Worm (Caenorhabditis elegans) whole organism, L4 larva: ENCODE measurements around the gene C12D12.1.

ENCODE experiments used
- F44E2.7 ChIP-seq: fragments of 200-800 bp; sonication (Bioruptor generic); IDR thresholded peaks from 2 replicates; pipeline ENCODE4 v2.1.2; 2022; ENCODE audit warnings: missing genetic modification characterization, missing compliant biosample characterization
- Y75B8A.6 ChIP-seq: fragments of 200-800 bp; sonication (Bioruptor generic); IDR thresholded peaks from 2 replicates; pipeline ENCODE4 v1.3.6; 2022; ENCODE audit warnings: missing genetic modification reagents, missing genetic modification characterization, missing compliant biosample characterization
- ZK546.5 ChIP-seq, 2 experiments: sonication (generic microtip); optimal IDR thresholded peaks; 2 replicates each; lab custom pipeline; 2017; ENCODE audit warnings: missing biosample characterization in 2 of 2, missing genetic modification characterization in 2 of 2
- aha-1 ChIP-seq: fragments of 150-350 bp; peaks from one replicate; lab custom pipeline; 2014; ENCODE audit warnings: missing biosample characterization, missing genetic modification characterization
- arid-1 ChIP-seq: fragments of 200-800 bp; sonication (Bioruptor generic); conservative IDR thresholded peaks from 2 replicates; pipeline ENCODE4 v1.3.6; 2022; ENCODE audit warnings: missing genetic modification reagents, missing genetic modification characterization, missing compliant biosample characterization
- ceh-32 ChIP-seq: sonication (generic microtip); optimal IDR thresholded peaks from 2 replicates; lab custom pipeline; 2016; ENCODE audit warnings: mild to moderate bottlenecking, missing genetic modification characterization, missing compliant biosample characterization; ENCODE audit not compliant: poor library complexity
- daf-16 ChIP-seq, 3 experiments: sonication (generic microtip); optimal IDR thresholded peaks; 2 replicates each; lab custom pipeline; 2016 to 2017; ENCODE audit warnings: missing genetic modification characterization in 3 of 3, missing genetic modification reagents in 3 of 3, mild to moderate bottlenecking in 2 of 3, missing compliant biosample characterization in 2 of 3, missing biosample characterization in 1 of 3, moderate library complexity in 1 of 3
- daf-8 ChIP-seq: fragments of 200-800 bp; sonication (Bioruptor generic); IDR thresholded peaks from 2 replicates; pipeline ENCODE4 v1.3.6; 2022; ENCODE audit warnings: missing genetic modification characterization, missing compliant biosample characterization
- dmd-6 ChIP-seq: fragments of 200-800 bp; sonication (Bioruptor generic); IDR thresholded peaks from 2 replicates; pipeline ENCODE4 v1.3.6; 2022; ENCODE audit warnings: missing genetic modification reagents, missing genetic modification characterization, missing compliant biosample characterization
- duxl-1 ChIP-seq: sonication (generic microtip); optimal IDR thresholded peaks from 2 replicates; lab custom pipeline; 2016; ENCODE audit warnings: mild to moderate bottlenecking, missing genetic modification characterization, moderate library complexity, missing compliant biosample characterization; ENCODE audit not compliant: poor library complexity
- dve-1 ChIP-seq: sonication (generic microtip); optimal IDR thresholded peaks from 2 replicates; lab custom pipeline; 2017; ENCODE audit warnings: antibody characterized with exemption, mild to moderate bottlenecking, missing genetic modification characterization, missing compliant biosample characterization; ENCODE audit not compliant: insufficient read depth
- fos-1 ChIP-seq: fragments of 150-350 bp; optimal IDR thresholded peaks from 2 replicates; lab custom pipeline; 2014; ENCODE audit warnings: missing biosample characterization, missing genetic modification characterization
- hlh-11 ChIP-seq: fragments of 200-800 bp; sonication (Bioruptor generic); optimal IDR thresholded peaks from 2 replicates; lab custom pipeline; 2018; ENCODE audit warnings: mild to moderate bottlenecking, missing genetic modification characterization, missing compliant biosample characterization
- hlh-30 ChIP-seq: sonication (generic microtip); optimal IDR thresholded peaks from 2 replicates; lab custom pipeline; 2017; ENCODE audit warnings: antibody characterized with exemption, mild to moderate bottlenecking, missing genetic modification characterization, missing compliant biosample characterization; ENCODE audit not compliant: insufficient read depth
- lin-29 ChIP-seq: fragments of 200-800 bp; sonication (Bioruptor generic); IDR thresholded peaks from 2 replicates; pipeline ENCODE4 v1.3.6; 2022; ENCODE audit warnings: missing genetic modification reagents, missing genetic modification characterization, missing compliant biosample characterization
- madf-5 ChIP-seq, 2 experiments: fragments of 200-800 bp; sonication (Bioruptor generic); IDR thresholded peaks; 2 replicates each; pipeline ENCODE4 v1.3.6; 2022; ENCODE audit warnings: missing compliant biosample characterization in 2 of 2, missing genetic modification characterization in 2 of 2
- mes-2 ChIP-seq: sonication (generic microtip); optimal IDR thresholded peaks from 2 replicates; lab custom pipeline; 2016; ENCODE audit warnings: missing genotype, mild to moderate bottlenecking, missing genetic modification characterization, missing compliant biosample characterization; ENCODE audit not compliant: poor library complexity, severe bottlenecking
- mxl-3 ChIP-seq: fragments of 200-800 bp; sonication (Bioruptor generic); optimal IDR thresholded peaks from 2 replicates; lab custom pipeline; 2018; ENCODE audit warnings: mild to moderate bottlenecking, missing genetic modification characterization, missing compliant biosample characterization
- nhr-10 ChIP-seq: fragments of 150-350 bp; optimal IDR thresholded peaks from 2 replicates; lab custom pipeline; 2014; ENCODE audit warnings: missing biosample characterization, missing genetic modification characterization
- nhr-28 ChIP-seq: fragments of 150-350 bp; optimal IDR thresholded peaks from 2 replicates; lab custom pipeline; 2014; ENCODE audit warnings: missing biosample characterization, missing genetic modification characterization
- nhr-41 ChIP-seq: fragments of 200-800 bp; sonication (Bioruptor generic); IDR thresholded peaks from 2 replicates; pipeline ENCODE4 v1.3.6; 2022; ENCODE audit warnings: missing genetic modification reagents, missing genetic modification characterization, missing compliant biosample characterization
- nhr-42 ChIP-seq: fragments of 200-800 bp; sonication (Bioruptor generic); IDR thresholded peaks from 2 replicates; pipeline ENCODE4 v1.3.6; 2022; ENCODE audit warnings: missing genetic modification characterization, missing compliant biosample characterization
- nhr-77 ChIP-seq: fragments of 150-350 bp; optimal IDR thresholded peaks from 2 replicates; lab custom pipeline; 2014; ENCODE audit warnings: missing biosample characterization, missing genetic modification characterization
- php-3 ChIP-seq: fragments of 200-800 bp; sonication (Bioruptor generic); IDR thresholded peaks from 2 replicates; pipeline ENCODE4 v1.3.6; 2022; ENCODE audit warnings: missing genetic modification reagents, missing genetic modification characterization, missing compliant biosample characterization
- pqm-1 ChIP-seq: sonication (generic microtip); optimal IDR thresholded peaks from 2 replicates; lab custom pipeline; 2017; ENCODE audit warnings: missing biosample characterization, missing genetic modification characterization
- spr-3 ChIP-seq: fragments of 200-800 bp; sonication (Bioruptor generic); optimal IDR thresholded peaks from 2 replicates; lab custom pipeline; 2018; ENCODE audit warnings: mild to moderate bottlenecking, missing genetic modification characterization, missing compliant biosample characterization
- unc-130 ChIP-seq: sonication (generic microtip); optimal IDR thresholded peaks from 2 replicates; lab custom pipeline; 2016; ENCODE audit warnings: missing genetic modification reagents, missing genetic modification characterization, missing compliant biosample characterization
- unc-39 ChIP-seq: sonication (generic microtip); optimal IDR thresholded peaks from 2 replicates; lab custom pipeline; 2017; ENCODE audit warnings: missing biosample characterization, missing genetic modification characterization
- unc-62 ChIP-seq, 3 experiments: fragments of 150-350 bp in 1 of 3; sonication (generic microtip); optimal IDR thresholded peaks in 2 of 3; peaks in 1 of 3; 1 replicate in 1 of 3; 2 replicates in 2 of 3; lab custom pipeline; 2014 to 2017; ENCODE audit warnings: missing biosample characterization in 3 of 3, missing genetic modification characterization in 3 of 3, missing genetic modification reagents in 3 of 3, missing genotype in 1 of 3
- zip-2 ChIP-seq: fragments of 150-350 bp; optimal IDR thresholded peaks from 2 replicates; lab custom pipeline; 2014; ENCODE audit warnings: missing biosample characterization, missing genetic modification characterization

C12D12.1 gene

DNA sequence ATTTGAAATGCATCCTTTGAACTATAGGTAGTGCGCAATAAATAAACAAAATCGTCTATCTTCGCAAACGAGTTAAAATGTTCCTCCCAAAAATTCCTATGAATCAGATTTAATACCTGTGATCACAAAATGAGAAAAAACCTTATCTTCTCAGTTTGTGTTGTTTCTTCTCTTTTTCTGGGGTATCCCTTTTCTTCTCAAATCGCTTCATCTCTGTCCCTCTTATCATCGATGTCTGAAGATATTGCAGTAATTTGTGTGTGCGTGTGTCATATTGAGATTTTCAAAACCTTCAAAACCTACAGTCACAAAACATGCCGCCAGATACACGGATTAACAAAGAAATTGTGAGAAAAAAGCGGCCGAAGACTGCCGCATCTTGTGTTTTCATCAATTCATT, 3.3 kb upstream of the C12D12.1 start, which contains the start of gene glt-1:
glt-1 (plus strand) TSS at position 251 of the 400 bp plus-strand sequence.
- TF ChIP-seq unc-130 (GFP tag; lab: Kevin White, UChicago) (no peak), aha-1 (tag; lab: Kevin White, UChicago) (peak; percentile 78), nhr-28 (peak; percentile 41), mxl-3 (GFP tag; lab: Kevin White, UChicago) (peak; percentile 2)

DNA sequence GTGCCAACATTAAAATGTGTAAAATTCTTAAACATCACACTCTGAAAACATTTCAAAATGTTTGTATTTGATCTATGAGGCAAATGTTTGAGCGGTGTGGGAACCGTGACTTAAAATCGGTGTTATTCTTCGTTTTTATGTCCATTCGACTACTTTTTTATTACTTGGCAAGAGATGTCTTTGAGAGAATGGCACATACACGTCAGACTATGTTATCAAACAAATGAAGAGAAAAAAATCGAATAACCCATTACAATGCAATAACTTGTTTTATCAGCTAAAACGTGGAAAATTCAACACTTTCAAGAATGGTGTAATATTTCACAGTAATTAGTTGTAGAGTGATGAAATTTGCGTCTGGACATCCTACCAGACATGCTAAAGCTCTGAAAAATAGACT, 814 bp downstream of the C12D12.1 start:
- no peak for TF ChIP-seq daf-16 (GFP tag; optimal IDR thresholded peaks at IDR 0.05; lab: Kevin White, UChicago)
- peak; percentile 47 for TF ChIP-seq daf-16 (tag; optimal IDR thresholded peaks at IDR 0.05; lab: Kevin White, UChicago)
- TF ChIP-seq daf-8 (GFP tag; lab: Robert Waterston, UW) = no peak
- peak; percentile 97 for TF ChIP-seq php-3 (GFP tag; lab: Robert Waterston, UW)
- TF ChIP-seq zip-2 (tag; lab: Kevin White, UChicago) = no peak
- peak; percentile 15 for TF ChIP-seq hlh-11 (tag; lab: Kevin White, UChicago)
- TF ChIP-seq dmd-6 (GFP tag; lab: Robert Waterston, UW) = peak; percentile 53
- TF ChIP-seq dve-1 (tag; lab: Kevin White, UChicago) = peak; percentile 59
- TF ChIP-seq nhr-77 (tag; lab: Kevin White, UChicago) = peak; percentile 62
- no peak for TF ChIP-seq unc-39 (tag; lab: Kevin White, UChicago)
- no peak for TF ChIP-seq ZK546.5 (tag; optimal IDR thresholded peaks at IDR 0.05; lab: Kevin White, UChicago)
- no peak for TF ChIP-seq arid-1
- peak; percentile 10 for TF ChIP-seq pqm-1 (tag; lab: Kevin White, UChicago)
- TF ChIP-seq nhr-28 = peak; percentile 64
- no peak for TF ChIP-seq Y75B8A.6 (GFP tag; lab: Robert Waterston, UW)

DNA sequence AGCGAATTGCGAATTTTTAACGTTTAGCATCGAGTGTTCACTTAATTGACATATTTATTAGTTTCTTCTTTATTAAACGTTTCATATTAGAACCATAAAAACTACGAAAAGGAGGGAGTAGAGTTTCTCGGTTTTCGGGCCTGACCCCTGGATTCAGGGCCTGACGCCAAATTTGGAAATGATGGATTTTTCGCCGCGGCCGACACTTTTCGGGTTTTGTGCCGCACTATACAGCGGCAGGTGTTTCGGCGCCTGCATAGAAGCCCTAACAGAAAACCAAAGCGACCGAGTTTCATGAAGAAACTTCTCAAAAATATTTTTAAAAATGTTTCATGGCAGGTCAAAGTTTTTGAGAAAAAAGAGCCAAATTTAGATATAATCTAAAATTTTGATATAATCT, 1.3 kb downstream of the C12D12.1 start:
- TF ChIP-seq aha-1 (tag; lab: Kevin White, UChicago) (peak; percentile 86), nhr-77 (tag; lab: Kevin White, UChicago) (no peak)

ce11 chrX:3500903-3501302, 1.9 kb downstream of the C12D12.1 start:
- TF ChIP-seq pqm-1 (tag; lab: Kevin White, UChicago) = peak; percentile 99
- TF ChIP-seq nhr-28 = peak; percentile 71
- peak; percentile 49 for TF ChIP-seq mxl-3 (GFP tag; lab: Kevin White, UChicago)
- TF ChIP-seq fos-1 (tag; lab: Kevin White, UChicago) = no peak
- TF ChIP-seq F44E2.7 (GFP tag; lab: Robert Waterston, UW) = no peak
- no peak for TF ChIP-seq ceh-32 (tag; lab: Kevin White, UChicago)
- no peak for TF ChIP-seq duxl-1 (tag; lab: Kevin White, UChicago)
- TF ChIP-seq nhr-77 (tag; lab: Kevin White, UChicago) = peak; percentile 21
- TF ChIP-seq spr-3 (GFP tag; lab: Kevin White, UChicago) = no peak
- TF ChIP-seq nhr-10 (tag; lab: Kevin White, UChicago) = no peak
- peak; percentile 65 for TF ChIP-seq dve-1 (tag; lab: Kevin White, UChicago)
- peak; percentile 25 for TF ChIP-seq hlh-30
- TF ChIP-seq nhr-42 (GFP tag; lab: Robert Waterston, UW) = no peak
- TF ChIP-seq lin-29 = no peak
- no peak for TF ChIP-seq daf-16 (GFP tag; optimal IDR thresholded peaks at IDR 0.05; lab: Kevin White, UChicago)
- TF ChIP-seq daf-16 (tag; optimal IDR thresholded peaks at IDR 0.05; lab: Kevin White, UChicago) = peak; percentile 61
- TF ChIP-seq hlh-11 (tag; lab: Kevin White, UChicago) = peak; percentile 73
- TF ChIP-seq php-3 (GFP tag; lab: Robert Waterston, UW) = 0 out of 2 replicates have a peak, but pooled peaks have one; percentile 35
- no peak for TF ChIP-seq madf-5 (GFP tag; IDR thresholded peaks at IDR 0.05; lab: Robert Waterston, UW)
- TF ChIP-seq mes-2 (tag; lab: Kevin White, UChicago) = peak; percentile 37
- TF ChIP-seq dmd-6 (GFP tag; lab: Robert Waterston, UW) = peak; percentile 76
- TF ChIP-seq, all 104 proteins: peak for 11

DNA sequence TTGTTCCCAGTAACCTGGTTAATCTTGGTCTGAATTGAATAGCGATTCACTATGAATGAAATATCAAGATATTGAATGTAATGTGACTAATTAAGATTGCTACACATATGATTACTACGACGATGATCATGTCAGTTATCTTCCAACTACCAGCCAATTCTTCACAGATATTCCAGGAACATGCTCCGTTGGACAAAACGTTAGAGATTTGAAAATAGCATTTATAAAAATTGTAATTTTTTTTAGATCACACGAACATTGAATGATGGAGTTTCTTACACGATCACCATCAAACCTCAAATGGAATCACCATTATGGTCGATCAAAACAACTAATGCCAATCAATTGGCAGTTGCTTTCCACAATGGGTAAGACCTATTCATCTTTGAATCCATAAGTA, 4.0 kb downstream of the C12D12.1 start:
- TF ChIP-seq nhr-41 (no peak), unc-62 (GFP tag; optimal IDR thresholded peaks at IDR 0.05 in 1 of 2; lab: Kevin White, UChicago) (peak in 1 of 2 experiments; percentile 93), unc-62 (tag; optimal IDR thresholded peaks at IDR 0.05; lab: Kevin White, UChicago) (no peak)
